Worm (Caenorhabditis elegans) whole organism, young adult: Measurements from ENCODE around the gene msi-1.
"Not testable (repeated sequence)": the region's sequence is repeated elsewhere in the genome, so short reads cannot be mapped to it uniquely, and the experiment has no call there.

Source experiments
- B0019.2 ChIP-seq: fragments of 200-800 bp; sonication (Bioruptor generic); conservative IDR thresholded peaks from 2 replicates; pipeline ENCODE4 v1.3.6; 2022; ENCODE audit warnings: missing genetic modification reagents, missing genetic modification characterization, missing compliant biosample characterization
- B0261.1 ChIP-seq: sonication (generic microtip); optimal IDR thresholded peaks from 2 replicates; lab custom pipeline; 2016; ENCODE audit warnings: mild to moderate bottlenecking, missing genetic modification characterization, moderate library complexity, missing compliant biosample characterization
- F10E7.11 ChIP-seq: sonication (generic microtip); optimal IDR thresholded peaks from 2 replicates; lab custom pipeline; 2017; ENCODE audit warnings: mild to moderate bottlenecking, missing genetic modification characterization, moderate library complexity, missing compliant biosample characterization
- F33H1.4 ChIP-seq: fragments of 200-800 bp; sonication (Bioruptor generic); IDR thresholded peaks from 2 replicates; pipeline ENCODE4 v1.3.6; 2022; ENCODE audit warnings: missing genetic modification reagents, missing genetic modification characterization, missing compliant biosample characterization
- F55B11.4 ChIP-seq: sonication (generic microtip); optimal IDR thresholded peaks from 2 replicates; lab custom pipeline; 2016; ENCODE audit warnings: missing compliant biosample characterization, missing genetic modification characterization, borderline replicate concordance; ENCODE audit not compliant: insufficient read depth
- F57A8.1 ChIP-seq: fragments of 200-800 bp; sonication (Bioruptor generic); optimal IDR thresholded peaks from 2 replicates; lab custom pipeline; 2018; ENCODE audit warnings: mild to moderate bottlenecking, missing genetic modification characterization, moderate library complexity, missing compliant biosample characterization
- K11D2.4 ChIP-seq: fragments of 200-800 bp; sonication (Bioruptor generic); IDR thresholded peaks from 2 replicates; pipeline ENCODE4 v1.3.6; 2022; ENCODE audit warnings: missing genetic modification reagents, missing genetic modification characterization, missing compliant biosample characterization
- K12H6.12 ChIP-seq: fragments of 200-800 bp; sonication (Bioruptor generic); optimal IDR thresholded peaks from 2 replicates; lab custom pipeline; 2018; ENCODE audit warnings: mild to moderate bottlenecking, missing genetic modification characterization, missing compliant biosample characterization
- T07F8.4 ChIP-seq: sonication (generic microtip); optimal IDR thresholded peaks from 2 replicates; lab custom pipeline; 2016; ENCODE audit warnings: mild to moderate bottlenecking, missing genetic modification characterization, moderate library complexity, missing compliant biosample characterization
- T26A5.8 ChIP-seq: sonication (generic microtip); optimal IDR thresholded peaks from 2 replicates; lab custom pipeline; 2016; ENCODE audit warnings: missing genetic modification characterization, missing compliant biosample characterization
- Y56A3A.18 ChIP-seq: fragments of 200-800 bp; sonication (Bioruptor generic); IDR thresholded peaks from 2 replicates; pipeline ENCODE4 v1.3.6; 2022; ENCODE audit warnings: missing genetic modification reagents, missing genetic modification characterization, missing compliant biosample characterization
- bed-1 ChIP-seq: fragments of 200-800 bp; sonication (Bioruptor generic); IDR thresholded peaks from 2 replicates; pipeline ENCODE4 v1.3.6; 2022; ENCODE audit warnings: missing genetic modification reagents, missing genetic modification characterization, missing compliant biosample characterization
- bed-2 ChIP-seq: fragments of 200-800 bp; sonication (Bioruptor generic); IDR thresholded peaks from 2 replicates; pipeline ENCODE4 v1.3.6; 2022; ENCODE audit warnings: missing genetic modification reagents, missing genetic modification characterization, missing compliant biosample characterization
- ccch-3 ChIP-seq: fragments of 200-800 bp; sonication (Bioruptor generic); optimal IDR thresholded peaks from 2 replicates; lab custom pipeline; 2018; ENCODE audit warnings: mild to moderate bottlenecking, missing genetic modification characterization, missing compliant biosample characterization
- ceh-79 ChIP-seq: sonication (generic microtip); optimal IDR thresholded peaks from 2 replicates; lab custom pipeline; 2017; ENCODE audit warnings: mild to moderate bottlenecking, missing genetic modification characterization, missing compliant biosample characterization
- hrde-1 ChIP-seq: sonication (generic microtip); optimal IDR thresholded peaks from 2 replicates; lab custom pipeline; 2016; ENCODE audit warnings: missing genetic modification characterization, mild to moderate bottlenecking, missing compliant biosample characterization, moderate library complexity, missing genotype, missing genetic modification reagents, borderline replicate concordance
- hsf-1 ChIP-seq: fragments of 200-800 bp; sonication (Bioruptor generic); IDR thresholded peaks from 2 replicates; pipeline ENCODE4 v1.3.6; 2022; ENCODE audit warnings: missing genetic modification reagents, missing genetic modification characterization, missing compliant biosample characterization
- lin-26 ChIP-seq: fragments of 200-800 bp; sonication (Bioruptor generic); IDR thresholded peaks from 2 replicates; pipeline ENCODE4 v1.3.6; 2022; ENCODE audit warnings: missing genetic modification reagents, missing genetic modification characterization, missing compliant biosample characterization
- lin-35 ChIP-seq, 3 experiments: fragments of 150-350 bp in 2 of 3; sonication (generic microtip) in 1 of 3; optimal IDR thresholded peaks; 2 replicates each; lab custom pipeline; 2014 to 2018; ENCODE audit warnings: missing biosample characterization in 3 of 3, missing genetic modification characterization in 3 of 3, missing genetic modification reagents in 3 of 3
- madf-6 ChIP-seq: fragments of 200-800 bp; sonication (Bioruptor generic); IDR thresholded peaks from 2 replicates; pipeline ENCODE4 v1.3.6; 2022; ENCODE audit warnings: missing genetic modification reagents, missing genetic modification characterization, missing compliant biosample characterization
- mxl-1 ChIP-seq: sonication (generic microtip); optimal IDR thresholded peaks from 2 replicates; lab custom pipeline; 2016; ENCODE audit warnings: missing genetic modification characterization, missing compliant biosample characterization
- nfya-2 ChIP-seq: fragments of 200-800 bp; sonication (Bioruptor generic); IDR thresholded peaks from 2 replicates; pipeline ENCODE4 v1.3.6; 2022; ENCODE audit warnings: missing genetic modification reagents, missing genetic modification characterization, missing compliant biosample characterization
- nfyb-1 ChIP-seq: fragments of 200-800 bp; sonication (Bioruptor generic); IDR thresholded peaks from 2 replicates; pipeline ENCODE4 v1.3.6; 2022; ENCODE audit warnings: missing genetic modification reagents, missing genetic modification characterization, missing compliant biosample characterization
- nhr-179 ChIP-seq: sonication (generic microtip); optimal IDR thresholded peaks from 2 replicates; lab custom pipeline; 2016; ENCODE audit warnings: mild to moderate bottlenecking, missing genetic modification characterization, missing compliant biosample characterization
- nhr-27 ChIP-seq: fragments of 200-800 bp; sonication (Bioruptor generic); optimal IDR thresholded peaks from 2 replicates; lab custom pipeline; 2018; ENCODE audit warnings: mild to moderate bottlenecking, missing genetic modification characterization, moderate library complexity, missing compliant biosample characterization
- pha-4 ChIP-seq: fragments of 150-350 bp; sonication (generic microtip); optimal IDR thresholded peaks from 2 replicates; lab custom pipeline; 2014; ENCODE audit warnings: missing biosample characterization, missing genetic modification reagents, missing genetic modification characterization
- rpc-1 ChIP-seq, 2 experiments: fragments of 150-350 bp in 1 of 2; sonication (generic microtip) in 1 of 2; optimal IDR thresholded peaks; 2 replicates each; lab custom pipeline; 2014 to 2018; ENCODE audit warnings: missing biosample characterization in 1 of 2, missing genetic modification characterization in 1 of 2, missing genetic modification reagents in 1 of 2, missing genotype in 1 of 2
- snpc-1.1 ChIP-seq: sonication (generic microtip); optimal IDR thresholded peaks from 2 replicates; lab custom pipeline; 2017; ENCODE audit warnings: missing genetic modification characterization, mild to moderate bottlenecking, missing compliant biosample characterization, antibody characterized with exemption, moderate library complexity, missing genotype, missing genetic modification reagents; ENCODE audit not compliant: insufficient read depth
- snpc-4 ChIP-seq, 5 experiments: fragments of 150-350 bp in 1 of 5; sonication (generic microtip) in 4 of 5; optimal IDR thresholded peaks; 2 replicates each; lab custom pipeline; 2014 to 2018; ENCODE audit warnings: missing genetic modification characterization in 5 of 5, missing biosample characterization in 3 of 5, antibody characterized with exemption in 2 of 5, mild to moderate bottlenecking in 2 of 5, missing compliant biosample characterization in 2 of 5, missing genotype in 2 of 5, moderate library complexity in 2 of 5, missing genetic modification reagents in 1 of 5
- sptf-2 ChIP-seq: fragments of 200-800 bp; sonication (Bioruptor generic); optimal IDR thresholded peaks from 2 replicates; lab custom pipeline; 2018; ENCODE audit warnings: mild to moderate bottlenecking, missing genetic modification characterization, missing compliant biosample characterization
- tlf-1 ChIP-seq: fragments of 200-800 bp; sonication (Bioruptor generic); optimal IDR thresholded peaks from 2 replicates; lab custom pipeline; 2018; ENCODE audit warnings: mild to moderate bottlenecking, missing genetic modification characterization, missing compliant biosample characterization
- unc-130 ChIP-seq: sonication (generic microtip); optimal IDR thresholded peaks from 2 replicates; lab custom pipeline; 2016; ENCODE audit warnings: missing genetic modification reagents, missing genetic modification characterization, missing compliant biosample characterization
- zim-3 ChIP-seq: sonication (generic microtip); optimal IDR thresholded peaks from 2 replicates; lab custom pipeline; 2017; ENCODE audit warnings: mild to moderate bottlenecking, missing genetic modification characterization, moderate library complexity, missing compliant biosample characterization
- ztf-18 ChIP-seq: sonication (generic microtip); optimal IDR thresholded peaks from 2 replicates; lab custom pipeline; 2016; ENCODE audit warnings: missing genotype, mild to moderate bottlenecking, missing genetic modification characterization, missing compliant biosample characterization
- ztf-22 ChIP-seq: fragments of 200-800 bp; sonication (Bioruptor generic); optimal IDR thresholded peaks from 2 replicates; lab custom pipeline; 2018; ENCODE audit warnings: mild to moderate bottlenecking, missing genetic modification characterization, moderate library complexity, missing compliant biosample characterization
- ztf-28 ChIP-seq: fragments of 200-800 bp; sonication (Bioruptor generic); IDR thresholded peaks from 2 replicates; pipeline ENCODE4 v1.3.6; 2022; ENCODE audit warnings: missing genetic modification reagents, missing genetic modification characterization, missing compliant biosample characterization
- ztf-6 ChIP-seq: fragments of 200-800 bp; sonication (Bioruptor generic); IDR thresholded peaks from 2 replicates; pipeline ENCODE4 v1.3.6; 2022; ENCODE audit warnings: missing genetic modification reagents, missing genetic modification characterization, missing compliant biosample characterization

msi-1 gene

DNA sequence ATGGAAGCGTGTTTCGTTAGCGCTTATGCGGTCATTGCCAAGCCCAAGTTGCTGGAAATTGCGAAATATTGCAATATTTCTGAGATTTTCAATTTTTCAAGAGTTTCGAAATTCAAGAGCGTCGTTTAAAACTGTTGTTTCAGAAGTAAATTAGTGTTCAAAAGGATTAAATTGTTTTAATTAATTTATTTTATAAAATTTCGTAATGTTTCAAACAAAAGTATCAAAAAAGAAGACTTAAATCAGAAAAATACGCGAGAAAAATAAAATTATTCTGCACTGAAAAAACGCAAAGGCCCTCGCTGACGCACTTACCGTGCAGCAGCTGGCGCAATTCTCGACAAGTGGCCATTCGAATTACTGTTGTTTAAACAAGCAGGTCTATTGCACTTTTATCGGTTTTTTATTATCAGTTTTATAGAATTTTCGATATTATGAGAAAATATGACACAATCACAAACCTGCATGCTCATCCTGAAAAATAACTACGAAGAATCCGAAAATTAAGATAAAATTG lies 27.9 kb upstream of the msi-1 start, which contains the start of gene tif-1A (continued):
- no peak for TF ChIP-seq F55B11.4 (tag; lab: Kevin White, UChicago)
- no peak for TF ChIP-seq F10E7.11 (tag; lab: Kevin White, UChicago)
- TF ChIP-seq K12H6.12 (tag; lab: Kevin White, UChicago): peak; percentile 26
- TF ChIP-seq lin-26: no peak
- TF ChIP-seq bed-2 (GFP tag; lab: Robert Waterston, UW): no peak
- peak; percentile 77 for TF ChIP-seq madf-6 (GFP tag; lab: Robert Waterston, UW)
- TF ChIP-seq hsf-1 (GFP tag; lab: Robert Waterston, UW): peak; percentile 70
- TF ChIP-seq F33H1.4 (GFP tag; lab: Robert Waterston, UW): peak; percentile 59
- TF ChIP-seq bed-1 (GFP tag; lab: Robert Waterston, UW): no peak
- TF ChIP-seq K11D2.4 (GFP tag; lab: Robert Waterston, UW): peak; percentile 58; the same call in 1 of the 2 replicates
- no peak for TF ChIP-seq B0261.1 (tag; lab: Kevin White, UChicago)
- TF ChIP-seq tlf-1 (GFP tag; lab: Kevin White, UChicago): peak; percentile 63
- no peak for TF ChIP-seq B0019.2
- TF ChIP-seq unc-130 (GFP tag; lab: Kevin White, UChicago): no peak
- TF ChIP-seq lin-35 (GFP tag; optimal IDR thresholded peaks at IDR 0.05; lab: Kevin White, UChicago): peak in 1 of 3 experiments; percentile 81
- no peak for TF ChIP-seq hrde-1 (tag; lab: Kevin White, UChicago)
- TF ChIP-seq F57A8.1 (GFP tag; lab: Kevin White, UChicago): no peak
- peak; percentile 85 for TF ChIP-seq nfyb-1 (GFP tag; lab: Robert Waterston, UW)
- no peak for TF ChIP-seq Y56A3A.18
- no peak for TF ChIP-seq nhr-179 (tag; lab: Kevin White, UChicago)
- no peak for TF ChIP-seq ztf-22 (GFP tag; lab: Kevin White, UChicago)
- TF ChIP-seq ztf-6 (GFP tag; lab: Robert Waterston, UW): no peak
- TF ChIP-seq snpc-1.1: no peak
- TF ChIP-seq T07F8.4 (tag; lab: Kevin White, UChicago): no peak
- peak; percentile 97 for TF ChIP-seq ztf-18
- no peak for TF ChIP-seq rpc-1 (optimal IDR thresholded peaks at IDR 0.05; lab: Kevin White, UChicago)
- no peak for TF ChIP-seq rpc-1 (tag; optimal IDR thresholded peaks at IDR 0.05; lab: Kevin White, UChicago)
- no peak for TF ChIP-seq nfya-2
- TF ChIP-seq nhr-27 (tag; lab: Kevin White, UChicago): no peak
- TF ChIP-seq ceh-79 (tag; lab: Kevin White, UChicago): no peak
- no peak for TF ChIP-seq ccch-3 (GFP tag; lab: Kevin White, UChicago)
- TF ChIP-seq mxl-1 (tag; lab: Kevin White, UChicago): no peak
- TF ChIP-seq T26A5.8 (tag; lab: Kevin White, UChicago): no peak
- no peak for TF ChIP-seq sptf-2 (GFP tag; lab: Kevin White, UChicago)
- peak; percentile 56 for TF ChIP-seq pha-4 (tag; lab: Kevin White, UChicago)
- TF ChIP-seq ztf-28: no peak
- TF ChIP-seq zim-3 (tag; lab: Kevin White, UChicago): no peak

ce11 chrIII:4001449-4001848 lies 25.3 kb upstream of the msi-1 start:
- TF ChIP-seq snpc-4 (GFP tag; optimal IDR thresholded peaks at IDR 0.05; lab: Kevin White, UChicago): not testable (repeated sequence)
- TF ChIP-seq snpc-4 (tag; optimal IDR thresholded peaks at IDR 0.05; lab: Kevin White, UChicago): peak in 3 of 4 experiments; percentile 16 to 78 (median 66)
- TF ChIP-seq snpc-1.1: peak; percentile 9
